Worm (Caenorhabditis elegans): ENCODE results near the gene symk-1.

DNA sequence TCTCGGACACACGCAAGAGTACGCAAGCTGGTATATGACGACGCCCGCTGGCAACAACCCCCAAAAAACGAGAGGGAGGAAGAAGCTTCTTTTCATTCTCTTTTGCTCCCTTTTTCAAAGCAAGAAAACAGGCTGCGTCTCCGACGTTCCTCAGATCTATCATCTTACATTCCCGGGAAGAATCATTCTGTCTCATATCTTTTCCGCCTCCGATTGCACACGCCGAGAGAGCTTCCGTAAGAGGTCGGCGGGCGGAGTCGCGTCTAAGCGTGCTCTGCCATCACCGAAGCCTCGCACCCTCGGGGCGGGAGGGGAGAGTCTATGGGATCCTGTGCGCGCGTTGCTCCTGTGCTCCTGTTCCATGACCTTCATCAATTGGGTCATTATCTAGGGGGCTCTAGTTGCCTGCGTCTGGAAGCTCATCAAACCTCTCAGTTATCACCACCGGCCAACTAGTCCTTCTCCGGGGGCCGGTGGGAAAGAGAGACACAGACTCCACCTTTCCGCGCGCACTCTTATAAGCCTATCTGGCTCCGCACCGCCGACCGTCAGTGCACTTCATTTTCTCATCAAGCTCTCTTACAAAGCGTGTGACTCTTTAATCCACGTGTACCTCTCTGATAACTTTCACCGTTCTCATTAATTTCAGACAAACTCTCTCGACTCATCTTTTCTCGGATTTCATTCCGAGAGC lies 24.4 kb upstream of the symk-1 start, which contains the start of the genes slc-17.8 and asns-1:
- TF ChIP-seq mdl-1 (tag; optimal IDR thresholded peaks at IDR 0.05) (no peak), eor-1 (tag; optimal IDR thresholded peaks at IDR 0.05) (no peak), unc-39 (tag; optimal IDR thresholded peaks at IDR 0.05) (no peak), fos-1 (tag; optimal IDR thresholded peaks at IDR 0.05) (no peak), skn-1 (tag; optimal IDR thresholded peaks at IDR 0.05) (no peak), nhr-77 (tag; optimal IDR thresholded peaks at IDR 0.05) (no peak), egl-27 (tag; optimal IDR thresholded peaks at IDR 0.05) (no peak), nhr-23 (tag; optimal IDR thresholded peaks at IDR 0.05) (no peak), nhr-12 (tag; optimal IDR thresholded peaks at IDR 0.05) (no peak), nhr-67 (tag; optimal IDR thresholded peaks at IDR 0.05) (no peak), ceh-28 (tag; optimal IDR thresholded peaks at IDR 0.05) (no peak)
